Worm (Caenorhabditis elegans) whole organism, L4 larva: ENCODE measurements around the gene K09D9.14.

Source experiments
- Y48G9A.11 ChIP-seq: fragments of 200-800 bp; sonication (Bioruptor generic); IDR thresholded peaks from 2 replicates; pipeline ENCODE4 v1.3.6; 2022; ENCODE audit warnings: missing genetic modification reagents, missing genetic modification characterization, missing compliant biosample characterization
- ceh-28 ChIP-seq: fragments of 150-350 bp; optimal IDR thresholded peaks from 2 replicates; lab custom pipeline; 2014; ENCODE audit warnings: missing biosample characterization, missing genetic modification reagents, missing genetic modification characterization
- lsy-2 ChIP-seq, 2 experiments: fragments of 150-350 bp in 1 of 2; sonication (generic microtip) in 1 of 2; optimal IDR thresholded peaks; 2 replicates each; lab custom pipeline; 2014 to 2017; ENCODE audit warnings: missing biosample characterization in 2 of 2, missing genetic modification characterization in 2 of 2
- pha-4 ChIP-seq, 2 experiments: fragments of 150-350 bp in 1 of 2; fragments of 200-800 bp in 1 of 2; sonication (Bioruptor generic) in 1 of 2; IDR thresholded peaks in 1 of 2; optimal IDR thresholded peaks in 1 of 2; 2 replicates each; pipeline versions ENCODE4 v1.3.6 to Lab custom; 2014 to 2022; ENCODE audit warnings: missing genetic modification characterization in 2 of 2, missing genetic modification reagents in 2 of 2, missing biosample characterization in 1 of 2, missing compliant biosample characterization in 1 of 2

DNA sequence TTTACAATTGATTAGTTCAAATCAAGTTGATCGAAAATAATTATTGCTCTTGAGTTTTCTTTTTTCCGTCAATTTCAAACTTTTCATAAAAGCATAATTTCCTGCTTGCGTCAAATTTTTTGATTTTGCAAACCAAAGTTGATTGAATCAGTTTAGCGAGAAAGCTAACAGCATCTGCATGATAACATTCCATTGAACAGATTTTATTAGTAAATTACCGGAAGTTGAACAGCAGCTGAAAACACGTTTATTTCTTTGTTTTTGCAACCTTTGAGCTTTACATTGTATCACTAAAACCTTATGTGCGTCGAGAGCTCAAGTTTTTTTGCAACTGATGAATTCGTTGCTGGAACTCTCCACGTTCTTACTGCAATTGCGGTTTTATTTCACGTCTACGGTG, 25.9 kb upstream of the K09D9.14 start, which contains the start of gene srh-169:
- TF ChIP-seq Y48G9A.11 (GFP tag; lab: Robert Waterston, UW): no peak
- no peak for TF ChIP-seq pha-4 (GFP tag; IDR thresholded peaks at IDR 0.05; lab: Robert Waterston, UW)
- no peak for TF ChIP-seq pha-4 (tag; optimal IDR thresholded peaks at IDR 0.05; lab: Kevin White, UChicago)
- no peak for TF ChIP-seq ceh-28 (tag; lab: Kevin White, UChicago)
- no peak for TF ChIP-seq lsy-2 (tag; optimal IDR thresholded peaks at IDR 0.05; lab: Kevin White, UChicago)
